Fruit fly (Drosophila melanogaster) whole organism, embryonic: Measurements from ENCODE around the gene St2.
A peak's percentile ranks its signal among the peaks of the same experiment; 100 is the strongest.
"Not testable (repeated sequence)": the region's sequence is repeated elsewhere in the genome, so short reads cannot be mapped to it uniquely, and the experiment has no call there.

Source experiments
- CG10543 ChIP-seq: fragments of 200-800 bp; sonication (Bioruptor generic); optimal IDR thresholded peaks from 3 replicates; lab custom pipeline; 2017; ENCODE audit warnings: missing biosample characterization, mild to moderate bottlenecking, missing genetic modification characterization, moderate library complexity
- CG11504 ChIP-seq: fragments of 200-800 bp; sonication (Bioruptor generic); optimal IDR thresholded peaks from 3 replicates; lab custom pipeline; 2019; ENCODE audit warnings: missing biosample characterization, mild to moderate bottlenecking, missing genetic modification characterization, moderate library complexity
- CG12155 ChIP-seq: fragments of 200-800 bp; sonication (Bioruptor generic); optimal IDR thresholded peaks from 3 replicates; lab custom pipeline; 2016; ENCODE audit warnings: missing biosample characterization, missing genetic modification characterization
- CG12391 ChIP-seq: fragments of 200-800 bp; sonication (Bioruptor generic); optimal IDR thresholded peaks from 3 replicates; lab custom pipeline; 2018; ENCODE audit warnings: missing biosample characterization, mild to moderate bottlenecking, missing genetic modification characterization, moderate library complexity
- CG17361 ChIP-seq: fragments of 200-800 bp; sonication (Bioruptor generic); IDR thresholded peaks from 3 replicates; pipeline ENCODE4 v1.3.6; 2022; ENCODE audit warnings: missing biosample characterization, missing genetic modification characterization
- CG31224 ChIP-seq: fragments of 200-800 bp; sonication (Bioruptor generic); IDR thresholded peaks from 2 replicates; pipeline ENCODE4 v1.3.6; 2022; ENCODE audit warnings: missing biosample characterization, missing genetic modification characterization
- CG34422 ChIP-seq: fragments of 200-800 bp; sonication (Bioruptor generic); IDR thresholded peaks from 3 replicates; pipeline ENCODE4 v1.3.6; 2022; ENCODE audit warnings: missing biosample characterization, missing genetic modification characterization
- CG4328 ChIP-seq: fragments of 200-800 bp; sonication (Bioruptor generic); optimal IDR thresholded peaks from 3 replicates; lab custom pipeline; 2017; ENCODE audit warnings: missing biosample characterization, missing genetic modification reagents, missing genetic modification characterization
- CG4360 ChIP-seq: fragments of 200-800 bp; sonication (Bioruptor generic); IDR thresholded peaks from 2 replicates; pipeline ENCODE4 v1.3.6; 2022; ENCODE audit warnings: missing biosample characterization, missing genetic modification characterization
- CG6683 ChIP-seq: fragments of 200-800 bp; sonication (Bioruptor generic); optimal IDR thresholded peaks from 2 replicates; lab custom pipeline; 2017; ENCODE audit warnings: missing biosample characterization, mild to moderate bottlenecking, missing genetic modification characterization, missing genetic modification reagents
- CG7928 ChIP-seq: fragments of 200-800 bp; sonication (Bioruptor generic); optimal IDR thresholded peaks from 2 replicates; lab custom pipeline; 2017; ENCODE audit warnings: missing biosample characterization, mild to moderate bottlenecking, missing genetic modification characterization
- CG9437 ChIP-seq: fragments of 200-800 bp; sonication (Bioruptor generic); optimal IDR thresholded peaks from 2 replicates; lab custom pipeline; 2018; ENCODE audit warnings: missing biosample characterization, mild to moderate bottlenecking, missing genetic modification characterization
- CTCF ChIP-seq: fragments of 200-800 bp; sonication (Bioruptor generic); optimal IDR thresholded peaks from 2 replicates; lab custom pipeline; 2017; ENCODE audit warnings: missing biosample characterization, mild to moderate bottlenecking, missing genetic modification characterization, moderate library complexity
- D19A ChIP-seq: fragments of 200-800 bp; optimal IDR thresholded peaks from 3 replicates; lab custom pipeline; 2019; ENCODE audit warnings: missing biosample characterization, mild to moderate bottlenecking, missing genetic modification characterization, moderate library complexity
- Deaf1 ChIP-seq: fragments of 200-800 bp; optimal IDR thresholded peaks from 3 replicates; lab custom pipeline; 2019; ENCODE audit warnings: missing biosample characterization, mild to moderate bottlenecking, missing genetic modification characterization, moderate library complexity
- Drgx ChIP-seq: fragments of 200-800 bp; sonication (Bioruptor generic); IDR thresholded peaks from 2 replicates; pipeline ENCODE4 v1.3.6; 2022; ENCODE audit warnings: missing biosample characterization, missing genetic modification characterization
- Elba2 ChIP-seq: fragments of 200-800 bp; sonication (Bioruptor generic); optimal IDR thresholded peaks from 3 replicates; lab custom pipeline; 2016; ENCODE audit warnings: missing biosample characterization, missing genetic modification characterization
- HLH3B ChIP-seq: fragments of 200-800 bp; sonication (Bioruptor generic); IDR thresholded peaks from 2 replicates; pipeline ENCODE4 v1.3.6; 2022; ENCODE audit warnings: missing biosample characterization, missing genetic modification characterization
- Hr78 ChIP-seq, 2 experiments: fragments of 200-800 bp in 1 of 2; fragments of >200 bp in 1 of 2; sonication (Bioruptor generic) in 1 of 2; optimal IDR thresholded peaks; 2 replicates each; lab custom pipeline; 2017 to 2019; ENCODE audit warnings: missing biosample characterization in 2 of 2, missing genetic modification characterization in 2 of 2, mild to moderate bottlenecking in 1 of 2, moderate library complexity in 1 of 2
- Max ChIP-seq: fragments of 200-800 bp; sonication (Bioruptor generic); optimal IDR thresholded peaks from 2 replicates; lab custom pipeline; 2016; ENCODE audit warnings: missing biosample characterization, mild to moderate bottlenecking, missing genetic modification characterization
- Med ChIP-seq: fragments of 200-800 bp; sonication (Bioruptor generic); peaks from one replicate; lab custom pipeline; 2016; ENCODE audit warnings: missing biosample characterization, missing genetic modification characterization, mild to moderate bottlenecking, inconsistent platforms, moderate library complexity
- Oaz ChIP-seq: fragments of 200-800 bp; sonication (Bioruptor generic); IDR thresholded peaks from 2 replicates; pipeline ENCODE4 v1.3.6; 2022; ENCODE audit warnings: missing biosample characterization, missing genetic modification characterization
- Pdp1 ChIP-seq, 2 experiments: fragments of 200-800 bp; sonication (Bioruptor generic); optimal IDR thresholded peaks; 3 replicates each; lab custom pipeline; 2016; ENCODE audit warnings: missing biosample characterization in 2 of 2, missing genetic modification characterization in 2 of 2, mild to moderate bottlenecking in 1 of 2, moderate library complexity in 1 of 2
- abd-A ChIP-seq: fragments of 200-800 bp; sonication (Bioruptor generic); optimal IDR thresholded peaks from 3 replicates; lab custom pipeline; 2019; ENCODE audit warnings: missing biosample characterization, mild to moderate bottlenecking, missing genetic modification characterization, moderate library complexity
- bigmax ChIP-seq: fragments of 200-800 bp; sonication (Bioruptor generic); optimal IDR thresholded peaks from 2 replicates; lab custom pipeline; 2018; ENCODE audit warnings: missing biosample characterization, mild to moderate bottlenecking, missing genetic modification characterization
- cg ChIP-seq: fragments of 200-800 bp; sonication (Bioruptor generic); optimal IDR thresholded peaks from 3 replicates; lab custom pipeline; 2019; ENCODE audit warnings: missing biosample characterization, mild to moderate bottlenecking, missing genetic modification characterization, moderate library complexity
- chinmo ChIP-seq: fragments of 200-800 bp; sonication (Bioruptor generic); IDR thresholded peaks from 4 replicates; pipeline ENCODE4 v1.3.6; 2022; ENCODE audit warnings: missing biosample characterization, missing genetic modification characterization; ENCODE audit not compliant: partially characterized antibody
- ci ChIP-seq: fragments of 200-800 bp; sonication (Bioruptor generic); IDR thresholded peaks from 3 replicates; pipeline ENCODE4 v1.3.6; 2022; ENCODE audit warnings: missing biosample characterization, missing genetic modification characterization
- crol ChIP-seq: fragments of 200-800 bp; sonication (Bioruptor generic); IDR thresholded peaks from 2 replicates; pipeline ENCODE4 v1.3.6; 2022; ENCODE audit warnings: missing biosample characterization, missing genetic modification characterization
- ftz-f1 ChIP-seq: fragments of 200-800 bp; sonication (Bioruptor generic); optimal IDR thresholded peaks from 2 replicates; lab custom pipeline; 2016; ENCODE audit warnings: missing biosample characterization, missing genetic modification characterization
- fu2 ChIP-seq: fragments of 200-800 bp; sonication (Bioruptor generic); optimal IDR thresholded peaks from 2 replicates; lab custom pipeline; 2016; ENCODE audit warnings: missing biosample characterization, missing genetic modification characterization
- gsb ChIP-seq: fragments of 200-800 bp; sonication (Bioruptor generic); IDR thresholded peaks from 2 replicates; pipeline ENCODE4 v1.3.6; 2022; ENCODE audit warnings: missing biosample characterization, missing genetic modification characterization
- hth ChIP-seq: fragments of >200 bp; optimal IDR thresholded peaks from 2 replicates; lab custom pipeline; 2017; ENCODE audit warnings: inconsistent platforms
- nerfin-2 ChIP-seq: fragments of 200-800 bp; sonication (Bioruptor generic); IDR thresholded peaks from 2 replicates; pipeline ENCODE4 v1.3.6; 2022; ENCODE audit warnings: missing biosample characterization, missing genetic modification characterization; ENCODE audit not compliant: partially characterized antibody
- pan ChIP-seq, 4 experiments: fragments of >200 bp in 3 of 4; fragments of 200-800 bp in 1 of 4; sonication (Bioruptor generic) in 1 of 4; optimal IDR thresholded peaks in 3 of 4; IDR thresholded peaks in 1 of 4; 2 replicates each; pipeline versions ENCODE4 v1.3.6 to Lab custom; 2017 to 2022; ENCODE audit warnings: missing biosample characterization in 2 of 4, missing genetic modification characterization in 2 of 4, mixed read lengths in 1 of 4
- peb ChIP-seq: fragments of 200-800 bp; sonication (Bioruptor generic); IDR thresholded peaks from 2 replicates; pipeline ENCODE4 v1.3.6; 2022; ENCODE audit warnings: missing biosample characterization, missing genetic modification characterization
- ranshi ChIP-seq: fragments of 200-800 bp; sonication (Bioruptor generic); IDR thresholded peaks from 2 replicates; pipeline ENCODE4 v1.3.6; 2022; ENCODE audit warnings: missing biosample characterization, missing genetic modification characterization
- rib ChIP-seq: fragments of 200-800 bp; sonication (Bioruptor generic); IDR thresholded peaks from 2 replicates; pipeline ENCODE4 v1.3.6; 2022; ENCODE audit warnings: missing biosample characterization, missing genetic modification characterization
- ro ChIP-seq: fragments of 200-800 bp; sonication (Bioruptor generic); IDR thresholded peaks from 2 replicates; pipeline ENCODE4 v1.3.6; 2022; ENCODE audit warnings: missing biosample characterization, missing genetic modification characterization
- scrt ChIP-seq: fragments of 200-800 bp; sonication (Bioruptor generic); optimal IDR thresholded peaks from 2 replicates; lab custom pipeline; 2018; ENCODE audit warnings: missing biosample characterization, mild to moderate bottlenecking, missing genetic modification characterization, moderate library complexity
- sd ChIP-seq: fragments of 200-800 bp; sonication (Bioruptor generic); optimal IDR thresholded peaks from 3 replicates; lab custom pipeline; 2018; ENCODE audit warnings: missing biosample characterization, mild to moderate bottlenecking, missing genetic modification characterization, moderate library complexity
- sens ChIP-seq: fragments of 200-800 bp; sonication (Bioruptor generic); peaks from one replicate; lab custom pipeline; 2016; ENCODE audit warnings: missing biosample characterization, missing genetic modification characterization
- slbo ChIP-seq: fragments of 200-800 bp; sonication (Bioruptor generic); IDR thresholded peaks from 2 replicates; pipeline ENCODE4 v1.3.6; 2022; ENCODE audit warnings: missing biosample characterization, missing genetic modification characterization
- stwl ChIP-seq: fragments of 200-800 bp; sonication (Bioruptor generic); optimal IDR thresholded peaks from 3 replicates; lab custom pipeline; 2018; ENCODE audit warnings: missing biosample characterization, mild to moderate bottlenecking, missing genetic modification characterization, moderate library complexity
- vvl ChIP-seq: fragments of 200-800 bp; sonication (Bioruptor generic); IDR thresholded peaks from 2 replicates; pipeline ENCODE4 v1.3.6; 2022; ENCODE audit warnings: missing biosample characterization, missing genetic modification characterization
- yki ChIP-seq: fragments of >200 bp; optimal IDR thresholded peaks from 3 replicates; lab custom pipeline; 2018

St2 gene

DNA sequence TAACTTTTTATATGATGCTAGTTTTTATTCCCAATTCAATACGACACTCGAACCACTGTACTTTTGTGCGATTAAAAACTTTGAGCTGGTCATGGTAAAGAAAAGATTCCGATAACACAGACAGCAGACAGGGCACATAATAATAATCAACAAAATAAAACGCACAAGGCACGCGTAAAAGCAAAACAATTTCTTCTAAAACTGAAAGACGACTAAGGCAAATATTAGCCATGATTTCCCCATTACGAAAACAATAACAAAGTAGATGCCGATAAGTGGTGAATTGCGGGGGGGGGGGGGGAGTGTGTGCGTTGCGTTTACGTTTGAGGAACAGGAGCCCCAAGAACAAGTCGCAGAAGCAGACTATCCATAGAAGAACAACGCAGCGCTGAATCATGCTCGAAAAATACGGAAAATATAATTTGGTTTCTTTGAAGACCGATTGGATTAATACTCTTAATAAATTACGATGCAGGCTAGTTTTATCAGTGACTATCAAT lies 16.8 kb upstream of the St2 start (continued):
- TF ChIP-seq sens (peak; percentile 19), Pdp1 (GFP tag; optimal IDR thresholded peaks at IDR 0.05; lab: Kevin White, UChicago) (peak in 1 of 2 experiments; percentile 32), CG12391 (tag; lab: Kevin White, UChicago) (peak; percentile 1), hth (lab: Kevin White, UChicago) (no peak), CG4328 (GFP tag; lab: Kevin White, UChicago) (no peak), slbo (peak; percentile 34; the same call in 1 of the 2 replicates), CG9437 (GFP tag; lab: Kevin White, UChicago) (no peak), nerfin-2 (no peak), CG17361 (0 out of 3 replicates have a peak, but pooled peaks have one; percentile 8), abd-A (peak; percentile 78), CG31224 (GFP tag; lab: Robert Waterston, UW) (peak; percentile 31; the same call in 1 of the 2 replicates), Hr78 (GFP tag; optimal IDR thresholded peaks at IDR 0.05; lab: Kevin White, UChicago) (no peak), sd (tag; lab: Kevin White, UChicago) (peak; percentile 66), CG6683 (no peak), ro (no peak), CG11504 (tag; lab: Kevin White, UChicago) (peak; percentile 1), ranshi (GFP tag; lab: Robert Waterston, UW) (no peak), Oaz (GFP tag; lab: Robert Waterston, UW) (no peak), HLH3B (GFP tag; lab: Robert Waterston, UW) (no peak), CG12155 (GFP tag; lab: Kevin White, UChicago) (no peak), crol (GFP tag; lab: Robert Waterston, UW) (peak; percentile 79)

DNA sequence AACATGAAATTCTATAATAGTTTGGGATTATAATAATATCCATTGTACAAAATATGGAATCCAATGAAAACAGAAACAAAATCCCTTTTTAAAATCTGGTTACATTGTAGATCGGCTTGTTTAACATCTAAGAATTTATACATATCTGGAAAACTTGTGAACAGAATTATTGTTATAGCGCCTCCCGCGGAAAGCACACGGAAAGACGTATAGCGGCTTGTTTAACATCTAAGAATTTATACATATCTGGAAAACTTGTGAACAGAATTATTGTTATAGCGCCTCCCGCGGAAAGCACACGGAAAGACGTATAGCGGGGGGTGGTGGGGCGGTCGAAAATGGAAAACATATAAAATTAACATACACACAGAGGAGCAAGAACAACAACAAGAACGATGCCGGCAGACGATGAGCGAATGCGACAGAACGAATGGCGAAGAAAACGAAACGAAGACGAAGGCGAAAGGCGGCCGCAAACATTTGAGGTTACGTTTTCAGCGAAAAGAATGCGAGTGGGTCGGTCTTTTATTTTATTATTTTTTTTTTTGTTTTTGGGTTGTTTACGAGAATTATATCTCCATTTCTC lies 16.1 kb upstream of the St2 start:
- 0 out of 2 replicates have a peak, but pooled peaks have one; percentile 30 for TF ChIP-seq Drgx (GFP tag; lab: Robert Waterston, UW)
- TF ChIP-seq Med (GFP tag; lab: Kevin White, UChicago) = peak; percentile 65
- peak; percentile 32 for TF ChIP-seq Deaf1 (tag; lab: Kevin White, UChicago)
- TF ChIP-seq sd (tag; lab: Kevin White, UChicago) = peak; percentile 63
- TF ChIP-seq CTCF (GFP tag; lab: Kevin White, UChicago) = peak; percentile 77
- TF ChIP-seq vvl (GFP tag; lab: Robert Waterston, UW) = peak; percentile 14; the same call in 1 of the 2 replicates
- peak; percentile 1 for TF ChIP-seq scrt (GFP tag; lab: Kevin White, UChicago)
- TF ChIP-seq chinmo (GFP tag; lab: Robert Waterston, UW) = 0 out of 4 replicates have a peak, but pooled peaks have one; percentile 62
- peak; percentile 53; the same call in 1 of the 2 replicates for TF ChIP-seq CG4360 (GFP tag; lab: Robert Waterston, UW)
- peak; percentile 72 for TF ChIP-seq crol (GFP tag; lab: Robert Waterston, UW)
- TF ChIP-seq CG10543 (GFP tag; lab: Kevin White, UChicago) = peak; percentile 11
- not testable (repeated sequence) for TF ChIP-seq pan (optimal IDR thresholded peaks at IDR 0.05; lab: Kevin White, UChicago)
- TF ChIP-seq pan (GFP tag; optimal IDR thresholded peaks at IDR 0.05 in 1 of 2, IDR thresholded peaks at IDR 0.05 in 1 of 2) = peak in 1 of 2 experiments; percentile 20
- TF ChIP-seq bigmax (GFP tag; lab: Kevin White, UChicago) = peak; percentile 83
- TF ChIP-seq rib (GFP tag; lab: Robert Waterston, UW) = peak; percentile 44; the same call in 1 of the 2 replicates
- TF ChIP-seq abd-A = peak; percentile 26
- peak; percentile 68 for TF ChIP-seq sens
- peak; percentile 26 for TF ChIP-seq D19A (tag; lab: Kevin White, UChicago)

DNA sequence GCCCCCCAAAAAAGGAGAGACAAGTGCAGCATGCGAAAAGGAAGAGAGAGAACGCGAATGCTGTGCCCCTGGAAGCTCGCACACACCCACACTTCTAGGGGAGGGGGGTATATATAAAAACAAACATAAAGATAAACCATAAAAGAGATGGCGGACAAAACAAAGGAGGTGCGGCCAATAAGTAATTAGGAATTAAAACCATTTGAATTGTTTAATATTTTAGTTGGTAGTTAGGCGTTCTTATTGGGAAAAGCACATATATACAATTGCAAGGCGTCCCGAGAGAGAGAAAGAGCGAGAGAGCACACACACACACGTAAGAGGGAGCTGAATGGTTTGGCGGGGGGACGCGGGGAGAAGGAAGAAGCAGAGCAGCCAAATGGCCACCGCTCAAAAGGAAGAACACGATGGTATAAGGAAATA lies 15.6 kb upstream of the St2 start:
- TF ChIP-seq gsb (GFP tag; lab: Robert Waterston, UW) = no peak
- TF ChIP-seq bigmax (GFP tag; lab: Kevin White, UChicago) = peak; percentile 52
- peak; percentile 36 for TF ChIP-seq Deaf1 (tag; lab: Kevin White, UChicago)
- no peak for TF ChIP-seq abd-A
- TF ChIP-seq fu2 (GFP tag; lab: Kevin White, UChicago) = no peak
- TF ChIP-seq peb (GFP tag; lab: Robert Waterston, UW) = no peak
- peak; percentile 15 for TF ChIP-seq yki (lab: Kevin White, UChicago)
- no peak; the same call in 2 of the 3 replicates for TF ChIP-seq CG34422
- TF ChIP-seq crol (GFP tag; lab: Robert Waterston, UW) = peak; percentile 98
- no peak for TF ChIP-seq Max (GFP tag; lab: Kevin White, UChicago)
- TF ChIP-seq ci = no peak
- no peak for TF ChIP-seq ftz-f1
- peak; percentile 72 for TF ChIP-seq cg
- peak; percentile 71 for TF ChIP-seq Elba2
- TF ChIP-seq CG7928 (GFP tag; lab: Kevin White, UChicago) = no peak
- TF ChIP-seq stwl (tag; lab: Kevin White, UChicago) = no peak
